Worm (Caenorhabditis elegans) whole organism, early embryonic: ENCODE results near the gene T02G5.7.

Experiments used
- B0310.2 ChIP-seq: sonication (generic microtip); optimal IDR thresholded peaks from 2 replicates; lab custom pipeline; 2016; ENCODE audit warnings: mild to moderate bottlenecking, missing genetic modification characterization, missing compliant biosample characterization
- F13C5.2 ChIP-seq: sonication (generic microtip); optimal IDR thresholded peaks from 2 replicates; lab custom pipeline; 2017; ENCODE audit warnings: mild to moderate bottlenecking, missing genetic modification characterization, inconsistent platforms, missing compliant biosample characterization
- aly-1 ChIP-seq: sonication (generic microtip); optimal IDR thresholded peaks from 2 replicates; lab custom pipeline; 2016; ENCODE audit warnings: missing genetic modification characterization, missing compliant biosample characterization
- ama-1 ChIP-seq: fragments of 150-350 bp; optimal IDR thresholded peaks from 2 replicates; lab custom pipeline; 2014
- ceh-13 ChIP-seq: fragments of 200-800 bp; sonication (Bioruptor generic); optimal IDR thresholded peaks from 2 replicates; lab custom pipeline; 2018; ENCODE audit warnings: mild to moderate bottlenecking, missing genetic modification characterization, missing compliant biosample characterization
- ceh-36 ChIP-seq: sonication (generic microtip); optimal IDR thresholded peaks from 2 replicates; lab custom pipeline; 2016; ENCODE audit warnings: missing genetic modification characterization, inconsistent platforms, missing compliant biosample characterization
- ets-7 ChIP-seq: sonication (generic microtip); optimal IDR thresholded peaks from 2 replicates; lab custom pipeline; 2016; ENCODE audit warnings: missing genotype, missing genetic modification characterization, missing compliant biosample characterization
- flt-1 ChIP-seq: fragments of 200-800 bp; sonication (Bioruptor generic); IDR thresholded peaks from 2 replicates; pipeline ENCODE4 v1.3.6; 2022; ENCODE audit warnings: missing genetic modification characterization, missing compliant biosample characterization
- hmbx-1 ChIP-seq: sonication (generic microtip); optimal IDR thresholded peaks from 2 replicates; lab custom pipeline; 2016; ENCODE audit warnings: mild to moderate bottlenecking, missing genetic modification characterization, missing compliant biosample characterization
- hmg-4 ChIP-seq: fragments of 200-800 bp; sonication (Bioruptor generic); optimal IDR thresholded peaks from 2 replicates; lab custom pipeline; 2018; ENCODE audit warnings: mild to moderate bottlenecking, missing genetic modification characterization, missing compliant biosample characterization
- hnd-1 ChIP-seq: sonication (generic microtip); optimal IDR thresholded peaks from 2 replicates; lab custom pipeline; 2016; ENCODE audit warnings: missing genetic modification characterization, missing compliant biosample characterization
- pes-1 ChIP-seq: fragments of 200-800 bp; sonication (Bioruptor generic); IDR thresholded peaks from 2 replicates; pipeline ENCODE4 v1.3.6; 2022; ENCODE audit warnings: missing genetic modification reagents, missing genetic modification characterization, missing compliant biosample characterization
- scrt-1 ChIP-seq: fragments of 200-800 bp; sonication (Bioruptor generic); IDR thresholded peaks from 2 replicates; pipeline ENCODE4 v1.3.6; 2022; ENCODE audit warnings: missing genetic modification characterization, missing compliant biosample characterization
- sea-1 ChIP-seq: fragments of 200-800 bp; sonication (Bioruptor generic); conservative IDR thresholded peaks from 2 replicates; pipeline ENCODE4 v1.3.6; 2022; ENCODE audit warnings: missing genetic modification characterization, missing compliant biosample characterization
- tbx-11 ChIP-seq: fragments of 200-800 bp; sonication (Bioruptor generic); IDR thresholded peaks from 2 replicates; pipeline ENCODE4 v1.3.6; 2022; ENCODE audit warnings: missing genetic modification characterization, missing compliant biosample characterization
- tbx-37 ChIP-seq: fragments of 200-800 bp; sonication (Bioruptor generic); conservative IDR thresholded peaks from 2 replicates; pipeline ENCODE4 v1.3.6; 2022; ENCODE audit warnings: missing genetic modification reagents, missing genetic modification characterization, missing compliant biosample characterization
- tra-4 ChIP-seq: sonication (generic microtip); optimal IDR thresholded peaks from 2 replicates; lab custom pipeline; 2017; ENCODE audit warnings: missing genetic modification characterization, missing compliant biosample characterization

Gene T02G5.7

DNA sequence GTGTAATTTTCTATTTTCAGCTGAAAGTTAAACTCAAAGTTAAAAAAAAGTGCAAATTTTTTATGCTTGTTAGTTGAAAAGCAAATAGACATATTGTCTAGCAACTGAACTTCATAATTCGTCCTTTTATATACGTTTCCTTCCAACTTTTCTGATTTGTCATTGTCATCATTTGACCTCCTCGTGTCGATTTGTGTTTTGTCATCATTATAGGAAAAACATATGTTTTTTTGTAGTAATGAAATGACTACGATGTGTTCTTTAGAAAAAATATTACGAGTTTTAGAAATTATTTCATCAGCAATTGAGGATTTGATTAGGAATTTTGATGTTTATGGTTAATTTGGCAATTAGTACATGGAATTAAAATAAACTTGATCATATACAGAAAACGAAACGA lies 14.6 kb upstream of the T02G5.7 start:
- no peak for TF ChIP-seq sea-1 (GFP tag; lab: Robert Waterston, UW)
- no peak for TF ChIP-seq ama-1 (lab: Kevin White, UChicago)
- TF ChIP-seq hnd-1 (tag; lab: Kevin White, UChicago) = no peak
- no peak for TF ChIP-seq tbx-11
- no peak for TF ChIP-seq F13C5.2 (tag; lab: Kevin White, UChicago)
- no peak for TF ChIP-seq ceh-36 (tag; lab: Kevin White, UChicago)
- no peak for TF ChIP-seq ets-7 (tag; lab: Kevin White, UChicago)
- TF ChIP-seq pes-1 (GFP tag; lab: Robert Waterston, UW) = no peak
- TF ChIP-seq hmg-4 (GFP tag; lab: Kevin White, UChicago) = no peak
- TF ChIP-seq flt-1 (GFP tag; lab: Robert Waterston, UW) = no peak
- no peak for TF ChIP-seq hmbx-1 (tag; lab: Kevin White, UChicago)
- TF ChIP-seq tbx-37 = no peak
- TF ChIP-seq B0310.2 (tag; lab: Kevin White, UChicago) = no peak
- TF ChIP-seq tra-4 (tag; lab: Kevin White, UChicago) = no peak
- no peak for TF ChIP-seq scrt-1 (GFP tag; lab: Robert Waterston, UW)
- no peak for TF ChIP-seq ceh-13 (GFP tag; lab: Kevin White, UChicago)
- TF ChIP-seq aly-1 (tag; lab: Kevin White, UChicago) = no peak

DNA sequence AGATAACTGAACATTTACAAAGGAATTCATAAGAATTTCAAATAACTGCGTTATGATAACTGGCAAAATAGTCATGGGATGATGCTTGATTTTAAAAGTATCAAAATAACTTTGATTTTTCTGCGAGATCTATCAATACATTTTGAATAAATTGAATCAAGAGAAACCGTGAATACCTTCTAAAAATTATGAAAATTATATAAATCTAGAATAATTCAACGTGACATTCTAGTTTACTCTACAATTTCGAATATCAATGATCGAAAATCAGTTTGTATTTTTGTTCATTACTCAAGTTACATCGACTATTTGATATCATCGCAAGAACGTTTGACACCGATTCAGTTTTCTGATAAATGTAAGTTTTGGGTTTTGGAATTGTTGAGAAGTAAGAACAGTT lies 13.7 kb upstream of the T02G5.7 start, which contains the start of gene acs-6:
Gene acs-6, plus strand, starts transcription at position 301 of the 400 bp plus-strand sequence.
- TF ChIP-seq hmg-4 (GFP tag; lab: Kevin White, UChicago) = no peak
- no peak for TF ChIP-seq tbx-37
- TF ChIP-seq sea-1 (GFP tag; lab: Robert Waterston, UW) = no peak
- TF ChIP-seq ets-7 (tag; lab: Kevin White, UChicago) = no peak
- no peak for TF ChIP-seq ama-1 (lab: Kevin White, UChicago)
- TF ChIP-seq aly-1 (tag; lab: Kevin White, UChicago) = no peak
- no peak for TF ChIP-seq hmbx-1 (tag; lab: Kevin White, UChicago)
- TF ChIP-seq pes-1 (GFP tag; lab: Robert Waterston, UW) = no peak
- no peak for TF ChIP-seq scrt-1 (GFP tag; lab: Robert Waterston, UW)

DNA sequence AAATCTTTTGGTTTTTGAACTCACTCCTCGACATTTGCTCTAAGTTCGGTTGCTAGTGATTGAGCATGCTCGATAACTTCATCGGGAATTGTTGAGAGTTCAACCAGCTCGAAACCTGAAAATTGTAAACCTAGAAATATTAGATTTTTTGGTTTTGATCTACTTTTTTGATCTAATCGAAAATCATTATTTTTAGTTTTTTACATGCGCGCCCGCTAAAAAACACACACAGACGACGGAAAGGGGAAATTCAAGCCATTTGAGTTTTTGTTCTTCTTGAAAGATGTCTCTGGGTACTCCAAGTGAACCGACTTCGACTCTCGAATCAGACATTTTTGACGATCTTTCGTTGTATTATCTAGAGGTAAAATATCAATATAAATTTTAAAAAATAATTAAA lies 10.0 kb upstream of the T02G5.7 start, which contains the start of gene nos-2:
Gene nos-2, plus strand, starts transcription at position 228 of the 400 bp plus-strand sequence.
- TF ChIP-seq flt-1 (GFP tag; lab: Robert Waterston, UW) = no peak
- TF ChIP-seq tbx-11 = no peak
- no peak for TF ChIP-seq hnd-1 (tag; lab: Kevin White, UChicago)
- no peak for TF ChIP-seq tbx-37
- no peak for TF ChIP-seq aly-1 (tag; lab: Kevin White, UChicago)
- TF ChIP-seq pes-1 (GFP tag; lab: Robert Waterston, UW) = no peak
- no peak for TF ChIP-seq ceh-36 (tag; lab: Kevin White, UChicago)
- no peak for TF ChIP-seq hmbx-1 (tag; lab: Kevin White, UChicago)
- no peak for TF ChIP-seq ceh-13 (GFP tag; lab: Kevin White, UChicago)
- no peak for TF ChIP-seq ama-1 (lab: Kevin White, UChicago)

DNA sequence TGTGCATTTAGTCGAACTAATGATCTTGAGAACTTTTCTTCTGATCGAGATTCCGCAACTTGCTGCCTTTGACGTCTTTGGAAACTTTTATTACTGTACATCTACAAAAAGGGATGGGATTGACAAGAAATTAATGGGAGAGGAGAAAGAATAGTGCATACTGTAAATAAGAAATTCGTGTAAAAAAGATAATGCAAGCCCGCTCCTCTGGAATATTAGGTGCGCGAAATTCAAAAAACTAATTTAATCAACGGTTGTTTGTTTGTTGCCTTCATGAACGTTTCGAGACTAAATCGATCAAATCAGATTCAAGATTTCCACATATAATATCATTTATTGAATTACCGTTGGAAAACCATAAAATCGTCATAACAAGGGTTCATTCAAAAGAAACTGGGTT lies 5.5 kb upstream of the T02G5.7 start, which contains the start of gene him-14:
Gene him-14, minus strand, starts transcription at position 101 of the 400 bp plus-strand sequence.
- TF ChIP-seq hmbx-1 (tag; lab: Kevin White, UChicago) = no peak
- no peak for TF ChIP-seq F13C5.2 (tag; lab: Kevin White, UChicago)
- no peak for TF ChIP-seq sea-1 (GFP tag; lab: Robert Waterston, UW)
- no peak for TF ChIP-seq tbx-37
- TF ChIP-seq aly-1 (tag; lab: Kevin White, UChicago) = no peak
- TF ChIP-seq hnd-1 (tag; lab: Kevin White, UChicago) = no peak
- no peak for TF ChIP-seq ets-7 (tag; lab: Kevin White, UChicago)

DNA sequence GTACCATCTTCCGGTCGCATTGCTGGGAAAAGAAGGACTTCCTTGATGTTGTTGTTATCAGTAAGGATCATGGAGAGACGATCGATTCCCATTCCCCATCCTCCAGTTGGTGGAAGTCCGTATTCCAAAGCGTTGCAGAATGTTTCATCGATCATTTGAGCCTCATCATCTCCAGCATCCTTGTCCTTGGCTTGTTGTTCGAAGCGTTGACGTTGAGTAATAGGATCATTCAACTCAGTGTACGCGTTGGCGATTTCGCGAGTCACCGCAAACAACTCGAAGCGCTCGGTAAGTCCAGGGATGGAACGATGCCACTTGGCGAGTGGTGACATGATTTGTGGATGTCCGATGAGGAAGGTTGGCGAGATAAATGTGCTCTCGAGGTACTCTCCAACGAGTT lies 5.0 kb upstream of the T02G5.7 start:
- TF ChIP-seq B0310.2 (tag; lab: Kevin White, UChicago) (no peak), sea-1 (GFP tag; lab: Robert Waterston, UW) (no peak), aly-1 (tag; lab: Kevin White, UChicago) (no peak), ceh-13 (GFP tag; lab: Kevin White, UChicago) (no peak), ets-7 (tag; lab: Kevin White, UChicago) (no peak), F13C5.2 (tag; lab: Kevin White, UChicago) (no peak), hnd-1 (tag; lab: Kevin White, UChicago) (no peak), tbx-37 (no peak), ama-1 (lab: Kevin White, UChicago) (no peak), tbx-11 (no peak), scrt-1 (GFP tag; lab: Robert Waterston, UW) (no peak), tra-4 (tag; lab: Kevin White, UChicago) (no peak), hmg-4 (GFP tag; lab: Kevin White, UChicago) (no peak), pes-1 (GFP tag; lab: Robert Waterston, UW) (no peak), hmbx-1 (tag; lab: Kevin White, UChicago) (no peak), ceh-36 (tag; lab: Kevin White, UChicago) (no peak), flt-1 (GFP tag; lab: Robert Waterston, UW) (no peak)

DNA sequence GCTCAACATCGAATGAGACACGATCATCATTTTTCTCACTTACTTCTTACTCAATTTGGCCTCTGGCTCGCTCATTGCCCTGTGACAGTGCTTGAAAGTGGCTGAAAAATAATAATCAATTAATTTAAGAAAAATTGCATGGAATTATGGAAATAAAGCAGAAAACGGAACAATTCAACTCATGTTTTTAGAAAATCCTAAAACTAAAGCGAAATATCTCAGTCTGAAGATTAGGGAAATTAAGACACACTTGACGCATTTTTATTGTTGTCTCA lies 3.2 kb upstream of the T02G5.7 start, which contains the start of gene kars-1:
Gene kars-1, minus strand, starts transcription at position 101 of the 275 bp plus-strand sequence.
- TF ChIP-seq sea-1 (GFP tag; lab: Robert Waterston, UW) (no peak), tra-4 (tag; lab: Kevin White, UChicago) (no peak), B0310.2 (tag; lab: Kevin White, UChicago) (no peak), tbx-11 (no peak), hmbx-1 (tag; lab: Kevin White, UChicago) (no peak), hnd-1 (tag; lab: Kevin White, UChicago) (no peak), ama-1 (lab: Kevin White, UChicago) (no peak), aly-1 (tag; lab: Kevin White, UChicago) (no peak), ets-7 (tag; lab: Kevin White, UChicago) (no peak), ceh-36 (tag; lab: Kevin White, UChicago) (no peak), F13C5.2 (tag; lab: Kevin White, UChicago) (no peak), hmg-4 (GFP tag; lab: Kevin White, UChicago) (no peak), pes-1 (GFP tag; lab: Robert Waterston, UW) (no peak), tbx-37 (no peak), scrt-1 (GFP tag; lab: Robert Waterston, UW) (no peak), flt-1 (GFP tag; lab: Robert Waterston, UW) (no peak), ceh-13 (GFP tag; lab: Kevin White, UChicago) (no peak)
